Worm (Caenorhabditis elegans): Measurements from ENCODE around the gene C41H7.9.

Gene C41H7.9

DNA sequence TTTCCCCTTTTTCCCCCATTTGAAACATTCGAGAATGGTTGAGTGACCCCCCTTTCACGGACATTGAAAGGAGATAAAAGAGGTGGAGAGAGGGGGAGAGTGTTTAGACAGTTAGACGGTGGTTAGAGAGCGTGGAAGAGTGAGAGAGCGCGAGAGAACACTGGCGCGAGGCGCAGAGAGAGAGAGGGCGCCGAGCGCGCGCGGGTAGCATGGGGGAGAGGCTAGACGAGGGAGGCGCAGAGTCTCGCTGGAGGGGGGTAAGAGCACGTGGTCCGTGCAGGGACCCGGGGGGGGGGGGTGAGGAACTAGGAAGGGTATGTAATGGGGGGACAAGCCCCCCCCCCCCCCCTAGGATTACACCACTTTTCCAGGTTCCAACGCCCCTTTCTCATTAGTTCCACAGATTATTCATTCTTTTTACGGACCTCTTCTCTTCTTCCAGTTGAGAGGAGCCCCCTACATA lies 38.1 kb downstream of the C41H7.9 start:
- TF ChIP-seq aha-1 (tag; optimal IDR thresholded peaks at IDR 0.05) (peak; percentile 78), zag-1 (tag; optimal IDR thresholded peaks at IDR 0.05) (peak; percentile 28), irx-1 (tag; optimal IDR thresholded peaks at IDR 0.05) (peak; percentile 93), unc-30 (tag; optimal IDR thresholded peaks at IDR 0.05) (no peak), nhr-76 (tag; optimal IDR thresholded peaks at IDR 0.05) (peak; percentile 56), lin-14 (GFP tag; optimal IDR thresholded peaks at IDR 0.05) (peak; percentile 100), lsy-2 (tag; optimal IDR thresholded peaks at IDR 0.05) (peak; percentile 91 to 92), snu-23 (GFP tag; optimal IDR thresholded peaks at IDR 0.05) (peak; percentile 94), alr-1 (tag; optimal IDR thresholded peaks at IDR 0.05; ENCODE audit: borderline replicate concordance) (no peak), elt-3 (tag; optimal IDR thresholded peaks at IDR 0.05) (peak in 3 of 6 experiments; percentile 73 to 95 (median 93)), ets-5 (GFP tag; IDR thresholded peaks at IDR 0.05) (peak; percentile 87; the same call in 1 of the 2 replicates), grh-1 (GFP tag; IDR thresholded peaks at IDR 0.05) (peak; percentile 100), ces-1 (GFP tag; optimal IDR thresholded peaks at IDR 0.05) (no peak), nhr-11 (tag; optimal IDR thresholded peaks at IDR 0.05) (peak; percentile 90), ceh-8 (GFP tag; optimal IDR thresholded peaks at IDR 0.05) (peak; percentile 100), nhr-90 (tag; optimal IDR thresholded peaks at IDR 0.05; ENCODE audit: poor library complexity) (peak; percentile 96), vab-15 (tag; optimal IDR thresholded peaks at IDR 0.05) (peak; percentile 54), mef-2 (tag; optimal IDR thresholded peaks at IDR 0.05) (peak; percentile 91), zip-4 (GFP tag; optimal IDR thresholded peaks at IDR 0.05) (peak; percentile 91), sox-4 (tag; optimal IDR thresholded peaks at IDR 0.05) (peak; percentile 80), tlp-1 (tag; optimal IDR thresholded peaks at IDR 0.05) (no peak), dpl-1 (GFP tag; optimal IDR thresholded peaks at IDR 0.05) (peak; percentile 73 to 77 (median 75)), pax-3 (tag; optimal IDR thresholded peaks at IDR 0.05) (peak; percentile 95), pag-3 (tag; optimal IDR thresholded peaks at IDR 0.05; ENCODE audit: borderline replicate concordance, insufficient read depth) (no peak), hpl-2 (GFP tag; optimal IDR thresholded peaks at IDR 0.05) (peak; percentile 88), rnt-1 (tag; optimal IDR thresholded peaks at IDR 0.05) (peak; percentile 93), ceh-90 (tag; optimal IDR thresholded peaks at IDR 0.05) (no peak), jun-1 (tag; optimal IDR thresholded peaks at IDR 0.05) (peak; percentile 98), lin-39 (tag; optimal IDR thresholded peaks at IDR 0.05) (peak; percentile 89), C16A3.4 (tag; optimal IDR thresholded peaks at IDR 0.05) (peak; percentile 82), efl-1 (optimal IDR thresholded peaks at IDR 0.05) (peak; percentile 91 to 98), efl-1 (GFP tag; optimal IDR thresholded peaks at IDR 0.05 in 1 of 2) (peak; percentile 68 to 97), fkh-8 (tag; optimal IDR thresholded peaks at IDR 0.05) (peak; percentile 97), aly-2 (tag; optimal IDR thresholded peaks at IDR 0.05) (no peak), egl-13 (tag; optimal IDR thresholded peaks at IDR 0.05) (peak; percentile 95), fkh-4 (tag; optimal IDR thresholded peaks at IDR 0.05; ENCODE audit: borderline replicate concordance) (peak; percentile 42), pqm-1 (tag; optimal IDR thresholded peaks at IDR 0.05) (no peak), mdl-1 (tag; optimal IDR thresholded peaks at IDR 0.05) (peak; percentile 89 to 99), tbx-2 (tag; optimal IDR thresholded peaks at IDR 0.05) (peak; percentile 98), lin-35 (GFP tag; optimal IDR thresholded peaks at IDR 0.05) (peak; percentile 69 to 91), unc-130 (tag; optimal IDR thresholded peaks at IDR 0.05) (peak; percentile 71), egl-27 (tag; optimal IDR thresholded peaks at IDR 0.05) (peak; percentile 89), nhr-84 (tag; optimal IDR thresholded peaks at IDR 0.05) (peak; percentile 63), nhr-20 (tag; optimal IDR thresholded peaks at IDR 0.05) (peak; percentile 94), nhr-12 (tag; optimal IDR thresholded peaks at IDR 0.05) (peak; percentile 46), fos-1 (tag; optimal IDR thresholded peaks at IDR 0.05) (peak; percentile 90), hlh-4 (tag; optimal IDR thresholded peaks at IDR 0.05) (no peak), blmp-1 (tag; optimal IDR thresholded peaks at IDR 0.05) (peak; percentile 93), efl-3 (GFP tag; optimal IDR thresholded peaks at IDR 0.05) (peak; percentile 85), lin-13 (GFP tag; optimal IDR thresholded peaks at IDR 0.05) (peak; percentile 94), ceh-63 (GFP tag; optimal IDR thresholded peaks at IDR 0.05) (peak; percentile 45), skn-1 (tag; optimal IDR thresholded peaks at IDR 0.05) (peak; percentile 93)
